Worm (Caenorhabditis elegans) whole organism, early embryonic: Measurements from ENCODE around the gene fbxa-158.

ENCODE experiments used
- B0310.2 ChIP-seq: sonication (generic microtip); optimal IDR thresholded peaks from 2 replicates; lab custom pipeline; 2016; ENCODE audit warnings: mild to moderate bottlenecking, missing genetic modification characterization, missing compliant biosample characterization
- F13C5.2 ChIP-seq: sonication (generic microtip); optimal IDR thresholded peaks from 2 replicates; lab custom pipeline; 2017; ENCODE audit warnings: mild to moderate bottlenecking, missing genetic modification characterization, inconsistent platforms, missing compliant biosample characterization
- aly-1 ChIP-seq: sonication (generic microtip); optimal IDR thresholded peaks from 2 replicates; lab custom pipeline; 2016; ENCODE audit warnings: missing genetic modification characterization, missing compliant biosample characterization
- ama-1 ChIP-seq: fragments of 150-350 bp; optimal IDR thresholded peaks from 2 replicates; lab custom pipeline; 2014
- ceh-13 ChIP-seq: fragments of 200-800 bp; sonication (Bioruptor generic); optimal IDR thresholded peaks from 2 replicates; lab custom pipeline; 2018; ENCODE audit warnings: mild to moderate bottlenecking, missing genetic modification characterization, missing compliant biosample characterization
- flt-1 ChIP-seq: fragments of 200-800 bp; sonication (Bioruptor generic); IDR thresholded peaks from 2 replicates; pipeline ENCODE4 v1.3.6; 2022; ENCODE audit warnings: missing genetic modification characterization, missing compliant biosample characterization
- hmg-4 ChIP-seq: fragments of 200-800 bp; sonication (Bioruptor generic); optimal IDR thresholded peaks from 2 replicates; lab custom pipeline; 2018; ENCODE audit warnings: mild to moderate bottlenecking, missing genetic modification characterization, missing compliant biosample characterization
- hnd-1 ChIP-seq: sonication (generic microtip); optimal IDR thresholded peaks from 2 replicates; lab custom pipeline; 2016; ENCODE audit warnings: missing genetic modification characterization, missing compliant biosample characterization
- pes-1 ChIP-seq: fragments of 200-800 bp; sonication (Bioruptor generic); IDR thresholded peaks from 2 replicates; pipeline ENCODE4 v1.3.6; 2022; ENCODE audit warnings: missing genetic modification reagents, missing genetic modification characterization, missing compliant biosample characterization
- scrt-1 ChIP-seq: fragments of 200-800 bp; sonication (Bioruptor generic); IDR thresholded peaks from 2 replicates; pipeline ENCODE4 v1.3.6; 2022; ENCODE audit warnings: missing genetic modification characterization, missing compliant biosample characterization
- sea-1 ChIP-seq: fragments of 200-800 bp; sonication (Bioruptor generic); conservative IDR thresholded peaks from 2 replicates; pipeline ENCODE4 v1.3.6; 2022; ENCODE audit warnings: missing genetic modification characterization, missing compliant biosample characterization
- tra-4 ChIP-seq: sonication (generic microtip); optimal IDR thresholded peaks from 2 replicates; lab custom pipeline; 2017; ENCODE audit warnings: missing genetic modification characterization, missing compliant biosample characterization

DNA sequence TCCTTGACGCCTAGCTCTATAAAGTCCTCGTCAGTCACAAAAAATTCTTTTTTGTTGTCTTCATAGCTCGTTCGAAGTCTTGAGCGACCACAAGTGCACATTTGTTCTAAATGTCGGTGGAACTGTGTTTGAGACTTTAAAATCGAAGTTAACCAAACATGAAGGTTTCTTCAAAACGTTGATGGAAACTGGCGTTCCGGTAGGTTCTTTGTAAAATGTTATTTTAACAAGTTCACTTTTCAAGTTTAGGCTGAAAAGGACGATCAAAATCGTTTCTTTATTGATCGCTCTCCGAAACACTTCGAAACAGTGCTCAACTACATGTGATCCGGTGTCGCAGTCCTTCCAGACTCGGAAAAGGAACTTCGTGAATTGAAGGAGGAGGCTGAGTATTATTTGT, 3.5 kb upstream of the fbxa-158 start, which contains the start of gene fbxa-160:
- no peak for TF ChIP-seq hmg-4
- no peak for TF ChIP-seq ama-1 (lab: Kevin White, UChicago)
- no peak for TF ChIP-seq ceh-13 (GFP tag; lab: Kevin White, UChicago)
- TF ChIP-seq sea-1 (GFP tag; lab: Robert Waterston, UW): no peak
- no peak for TF ChIP-seq flt-1 (GFP tag; lab: Robert Waterston, UW)
- no peak for TF ChIP-seq tra-4 (tag; lab: Kevin White, UChicago)
- TF ChIP-seq hnd-1: no peak
- no peak for TF ChIP-seq F13C5.2 (tag; lab: Kevin White, UChicago)
- TF ChIP-seq B0310.2 (tag; lab: Kevin White, UChicago): no peak
- no peak for TF ChIP-seq aly-1 (tag; lab: Kevin White, UChicago)
- no peak for TF ChIP-seq pes-1
- no peak for TF ChIP-seq scrt-1 (GFP tag; lab: Robert Waterston, UW)
